Worm (Caenorhabditis elegans) whole organism, young adult: ENCODE data around the gene pek-1.

Experiments used
- F52B5.7 ChIP-seq: sonication (generic microtip); optimal IDR thresholded peaks from 2 replicates; lab custom pipeline; 2016; ENCODE audit warnings: mild to moderate bottlenecking, missing genetic modification characterization, missing compliant biosample characterization
- F57A8.1 ChIP-seq: fragments of 200-800 bp; sonication (Bioruptor generic); optimal IDR thresholded peaks from 2 replicates; lab custom pipeline; 2018; ENCODE audit warnings: mild to moderate bottlenecking, missing genetic modification characterization, moderate library complexity, missing compliant biosample characterization
- Y53G8AR.9 ChIP-seq: fragments of 200-800 bp; sonication (Bioruptor generic); conservative IDR thresholded peaks from 2 replicates; pipeline ENCODE4 v1.3.6; 2022; ENCODE audit warnings: missing genetic modification reagents, missing genetic modification characterization, missing compliant biosample characterization
- ama-1 ChIP-seq, 3 experiments: fragments of 150-350 bp in 1 of 3; sonication (generic microtip) in 2 of 3; optimal IDR thresholded peaks; 2 replicates each; lab custom pipeline; 2014 to 2018; ENCODE audit warnings: missing biosample characterization in 2 of 3, missing genetic modification characterization in 2 of 3, missing genetic modification reagents in 2 of 3
- aptf-2 ChIP-seq: fragments of 200-800 bp; sonication (Bioruptor generic); conservative IDR thresholded peaks from 2 replicates; pipeline ENCODE4 v1.3.6; 2022; ENCODE audit warnings: missing genetic modification reagents, missing genetic modification characterization, missing compliant biosample characterization
- die-1 ChIP-seq: sonication (generic microtip); optimal IDR thresholded peaks from 2 replicates; lab custom pipeline; 2016; ENCODE audit warnings: missing genotype, mild to moderate bottlenecking, missing genetic modification characterization, missing compliant biosample characterization
- hmg-20 ChIP-seq: fragments of 200-800 bp; sonication (Bioruptor generic); IDR thresholded peaks from 2 replicates; pipeline ENCODE4 v1.3.6; 2022; ENCODE audit warnings: missing genetic modification reagents, missing genetic modification characterization, missing compliant biosample characterization
- let-526 ChIP-seq: fragments of 200-800 bp; sonication (Bioruptor generic); IDR thresholded peaks from 2 replicates; pipeline ENCODE4 v1.3.6; 2022; ENCODE audit warnings: missing genetic modification reagents, missing genetic modification characterization, missing compliant biosample characterization
- madf-10 ChIP-seq: sonication (generic microtip); optimal IDR thresholded peaks from 2 replicates; lab custom pipeline; 2016; ENCODE audit warnings: mild to moderate bottlenecking, missing genetic modification characterization, missing compliant biosample characterization
- mcd-1 ChIP-seq: fragments of 200-800 bp; sonication (Bioruptor generic); IDR thresholded peaks from 2 replicates; pipeline ENCODE4 v1.3.6; 2022; ENCODE audit warnings: missing genetic modification reagents, missing genetic modification characterization, missing compliant biosample characterization
- nfya-2 ChIP-seq: fragments of 200-800 bp; sonication (Bioruptor generic); IDR thresholded peaks from 2 replicates; pipeline ENCODE4 v1.3.6; 2022; ENCODE audit warnings: missing genetic modification reagents, missing genetic modification characterization, missing compliant biosample characterization
- sea-2 ChIP-seq: fragments of 200-800 bp; sonication (Bioruptor generic); IDR thresholded peaks from 2 replicates; pipeline ENCODE4 v1.3.6; 2022; ENCODE audit warnings: missing genetic modification characterization, missing compliant biosample characterization
- snpc-4 ChIP-seq, 5 experiments: fragments of 150-350 bp in 1 of 5; sonication (generic microtip) in 4 of 5; optimal IDR thresholded peaks; 2 replicates each; lab custom pipeline; 2014 to 2018; ENCODE audit warnings: missing genetic modification characterization in 5 of 5, missing biosample characterization in 3 of 5, antibody characterized with exemption in 2 of 5, mild to moderate bottlenecking in 2 of 5, missing compliant biosample characterization in 2 of 5, missing genotype in 2 of 5, moderate library complexity in 2 of 5, missing genetic modification reagents in 1 of 5
- ztf-6 ChIP-seq: fragments of 200-800 bp; sonication (Bioruptor generic); IDR thresholded peaks from 2 replicates; pipeline ENCODE4 v1.3.6; 2022; ENCODE audit warnings: missing genetic modification reagents, missing genetic modification characterization, missing compliant biosample characterization

DNA sequence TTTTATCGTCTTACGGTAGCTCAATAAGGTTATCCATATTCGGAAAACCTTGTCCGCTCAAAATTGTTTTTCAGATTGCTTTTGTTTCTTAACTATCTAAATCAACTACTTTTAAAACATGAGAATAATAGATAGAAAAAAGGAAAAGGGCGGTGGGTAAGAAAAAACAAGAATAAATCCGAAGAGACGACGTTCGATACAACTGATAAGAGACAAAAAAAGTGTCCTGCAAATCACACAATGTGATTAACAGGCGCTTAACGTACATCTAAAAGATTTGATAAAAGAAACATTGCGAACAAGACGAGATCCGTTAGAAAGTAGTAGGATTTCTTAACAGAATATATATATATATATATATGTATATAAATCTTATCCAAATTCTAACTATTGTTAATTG, 18.8 kb upstream of the pek-1 start, which contains the start of gene hum-4:
- TF ChIP-seq let-526 (no peak), F52B5.7 (tag; lab: Kevin White, UChicago) (no peak), madf-10 (tag; lab: Kevin White, UChicago) (no peak), mcd-1 (GFP tag; lab: Robert Waterston, UW) (no peak), aptf-2 (no peak), ama-1 (optimal IDR thresholded peaks at IDR 0.05; lab: Kevin White, UChicago) (no peak), ama-1 (GFP tag; optimal IDR thresholded peaks at IDR 0.05; lab: Kevin White, UChicago) (no peak), ztf-6 (no peak), F57A8.1 (GFP tag; lab: Kevin White, UChicago) (no peak), Y53G8AR.9 (no peak), hmg-20 (GFP tag; lab: Robert Waterston, UW) (no peak), nfya-2 (GFP tag; lab: Robert Waterston, UW) (no peak), die-1 (tag; lab: Kevin White, UChicago) (no peak), sea-2 (GFP tag; lab: Robert Waterston, UW) (no peak), snpc-4 (GFP tag; optimal IDR thresholded peaks at IDR 0.05; lab: Kevin White, UChicago) (no peak), snpc-4 (tag; optimal IDR thresholded peaks at IDR 0.05; lab: Kevin White, UChicago) (no peak)
